Worm (Caenorhabditis elegans) whole organism, early embryonic: ENCODE data around the gene nhr-19.

Source experiments
- B0310.2 ChIP-seq: sonication (generic microtip); optimal IDR thresholded peaks from 2 replicates; lab custom pipeline; 2016; ENCODE audit warnings: mild to moderate bottlenecking, missing genetic modification characterization, missing compliant biosample characterization
- ama-1 ChIP-seq: fragments of 150-350 bp; optimal IDR thresholded peaks from 2 replicates; lab custom pipeline; 2014
- ets-7 ChIP-seq: sonication (generic microtip); optimal IDR thresholded peaks from 2 replicates; lab custom pipeline; 2016; ENCODE audit warnings: missing genotype, missing genetic modification characterization, missing compliant biosample characterization
- flt-1 ChIP-seq: fragments of 200-800 bp; sonication (Bioruptor generic); IDR thresholded peaks from 2 replicates; pipeline ENCODE4 v1.3.6; 2022; ENCODE audit warnings: missing genetic modification characterization, missing compliant biosample characterization
- hmbx-1 ChIP-seq: sonication (generic microtip); optimal IDR thresholded peaks from 2 replicates; lab custom pipeline; 2016; ENCODE audit warnings: mild to moderate bottlenecking, missing genetic modification characterization, missing compliant biosample characterization
- hnd-1 ChIP-seq: sonication (generic microtip); optimal IDR thresholded peaks from 2 replicates; lab custom pipeline; 2016; ENCODE audit warnings: missing genetic modification characterization, missing compliant biosample characterization
- pes-1 ChIP-seq: fragments of 200-800 bp; sonication (Bioruptor generic); IDR thresholded peaks from 2 replicates; pipeline ENCODE4 v1.3.6; 2022; ENCODE audit warnings: missing genetic modification reagents, missing genetic modification characterization, missing compliant biosample characterization
- scrt-1 ChIP-seq: fragments of 200-800 bp; sonication (Bioruptor generic); IDR thresholded peaks from 2 replicates; pipeline ENCODE4 v1.3.6; 2022; ENCODE audit warnings: missing genetic modification characterization, missing compliant biosample characterization
- tbx-11 ChIP-seq: fragments of 200-800 bp; sonication (Bioruptor generic); IDR thresholded peaks from 2 replicates; pipeline ENCODE4 v1.3.6; 2022; ENCODE audit warnings: missing genetic modification characterization, missing compliant biosample characterization
- tbx-37 ChIP-seq: fragments of 200-800 bp; sonication (Bioruptor generic); conservative IDR thresholded peaks from 2 replicates; pipeline ENCODE4 v1.3.6; 2022; ENCODE audit warnings: missing genetic modification reagents, missing genetic modification characterization, missing compliant biosample characterization

DNA sequence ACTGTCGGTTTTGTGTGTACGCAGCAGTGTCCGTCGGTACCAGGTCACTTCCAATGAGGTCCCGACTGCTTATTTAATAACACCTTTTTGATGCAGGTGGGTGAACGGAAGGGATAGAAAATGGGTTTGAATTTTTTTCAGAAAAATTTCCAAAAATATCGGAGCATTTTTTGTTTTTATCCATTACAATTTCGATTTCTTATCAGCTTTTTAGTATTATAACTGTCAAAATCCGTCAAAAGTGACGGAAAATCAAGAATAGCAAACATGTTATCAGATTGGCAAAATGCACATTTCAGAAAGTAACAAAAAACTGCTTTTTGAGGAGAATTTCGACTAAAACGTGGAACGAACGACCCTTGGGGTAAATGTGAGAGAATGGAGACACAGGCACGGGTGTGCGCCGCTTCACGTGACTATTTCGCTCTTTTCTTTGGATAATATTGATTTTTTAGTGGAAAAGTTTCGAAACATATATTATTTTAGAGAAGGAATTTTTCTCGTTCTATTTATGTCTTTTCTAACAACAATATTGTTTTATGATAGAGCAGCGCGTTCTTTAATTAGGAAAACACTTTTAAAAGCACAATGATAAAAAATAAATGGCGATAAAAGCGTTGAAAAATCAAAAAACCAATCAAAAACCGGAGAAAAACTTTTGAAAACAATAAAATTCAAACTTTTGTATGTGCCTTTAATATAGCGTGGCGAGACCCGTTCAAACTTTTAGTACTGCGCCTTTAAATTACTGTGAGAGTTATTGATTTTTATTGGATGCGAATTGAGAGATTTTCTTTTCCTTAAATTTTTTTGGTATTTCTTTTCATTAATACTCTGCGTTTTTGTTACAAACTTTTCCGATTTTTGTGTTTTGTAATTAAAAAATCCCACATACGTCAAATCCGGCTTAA lies 41.9 kb upstream of the nhr-19 start, which contains the start of gene sqv-8:
- TF ChIP-seq flt-1 (no peak), ets-7 (no peak), ama-1 (lab: Kevin White, UChicago) (no peak), tbx-37 (GFP tag; lab: Robert Waterston, UW) (no peak), pes-1 (GFP tag; lab: Robert Waterston, UW) (no peak), hnd-1 (tag; lab: Kevin White, UChicago) (no peak), tbx-11 (no peak), hmbx-1 (tag; lab: Kevin White, UChicago) (no peak), scrt-1 (GFP tag; lab: Robert Waterston, UW) (no peak), B0310.2 (tag; lab: Kevin White, UChicago) (no peak)
